Fruit fly (Drosophila melanogaster): Measurements from ENCODE around the gene Ten-a.

The Ten-a gene

dm6 chrX:12018440-12019101 lies 24.9 kb upstream of the Ten-a start, which contains the start of gene Lsm12a:
Lsm12a (plus strand) TSS chrX:12018640.
- TF ChIP-seq CTCF (optimal IDR thresholded peaks at IDR 0.05) (peak in 1 of 2 experiments; percentile 40), CG8478 (optimal IDR thresholded peaks at IDR 0.05) (no peak)

- TF ChIP-seq CG8478 (optimal IDR thresholded peaks at IDR 0.05) = no peak
- no peak for TF ChIP-seq CTCF (optimal IDR thresholded peaks at IDR 0.05)
Measured at dm6 chrX:12020857-12021256, 22.6 kb upstream of the Ten-a start, which contains the start of gene Tango4. Tango4 (plus strand) TSS chrX:12021068.

- TF ChIP-seq CG8478 (optimal IDR thresholded peaks at IDR 0.05) (no peak), CTCF (optimal IDR thresholded peaks at IDR 0.05) (no peak)
Measured at dm6 chrX:12021750-12022149, 21.7 kb upstream of the Ten-a start.

dm6 chrX:12028825-12029514 lies 14.5 kb upstream of the Ten-a start, which contains the start of gene Usp7:
Usp7 (minus strand) TSS chrX:12029032.
- TF ChIP-seq CG8478 (optimal IDR thresholded peaks at IDR 0.05) = no peak
- TF ChIP-seq CTCF (optimal IDR thresholded peaks at IDR 0.05) = peak in 1 of 2 experiments; percentile 31

dm6 chrX:12031400-12031799 lies 12.1 kb upstream of the Ten-a start, which contains the start of gene Cyp311a1:
Cyp311a1 (minus strand) TSS chrX:12031465.
- TF ChIP-seq CTCF (optimal IDR thresholded peaks at IDR 0.05) (no peak), CG8478 (optimal IDR thresholded peaks at IDR 0.05) (no peak)

- TF ChIP-seq CTCF (optimal IDR thresholded peaks at IDR 0.05) = no peak
- no peak for TF ChIP-seq CG8478 (optimal IDR thresholded peaks at IDR 0.05)
Measured at dm6 chrX:12032136-12032682, 11.3 kb upstream of the Ten-a start, which contains the start of gene Cyp318a1. Cyp318a1 (plus strand) TSS chrX:12032632.

- no peak for TF ChIP-seq CG8478 (optimal IDR thresholded peaks at IDR 0.05)
- TF ChIP-seq CTCF (optimal IDR thresholded peaks at IDR 0.05) = no peak
Measured at dm6 chrX:12034713-12035112, 8.8 kb upstream of the Ten-a start.

dm6 chrX:12035207-12035606 lies 8.3 kb upstream of the Ten-a start:
- TF ChIP-seq CTCF (optimal IDR thresholded peaks at IDR 0.05) = peak in 1 of 2 experiments; percentile 33
- TF ChIP-seq CG8478 (optimal IDR thresholded peaks at IDR 0.05) = no peak

- TF ChIP-seq CG8478 (optimal IDR thresholded peaks at IDR 0.05) (no peak), CTCF (optimal IDR thresholded peaks at IDR 0.05) (no peak)
Measured at dm6 chrX:12050292-12050691, 6.8 kb downstream of the Ten-a start.

- TF ChIP-seq CTCF (optimal IDR thresholded peaks at IDR 0.05) = no peak
- TF ChIP-seq CG8478 (optimal IDR thresholded peaks at IDR 0.05) = no peak
Measured at dm6 chrX:12056535-12056934, 13.0 kb downstream of the Ten-a start, which contains the start of gene Uch-L5R. Uch-L5R (minus strand) TSS chrX:12056635.

dm6 chrX:12059495-12059894 lies 16.0 kb downstream of the Ten-a start, which contains the start of gene Muc11A:
Muc11A (plus strand) TSS chrX:12059795.
- TF ChIP-seq CTCF (optimal IDR thresholded peaks at IDR 0.05) (no peak), CG8478 (optimal IDR thresholded peaks at IDR 0.05) (no peak)

- no peak for TF ChIP-seq CG8478 (optimal IDR thresholded peaks at IDR 0.05)
Measured at dm6 chrX:12070137-12070536, 26.6 kb downstream of the Ten-a start, which contains the start of gene CG34323. CG34323 (plus strand) TSS chrX:12070437.

- no peak for TF ChIP-seq CTCF (optimal IDR thresholded peaks at IDR 0.05)
- TF ChIP-seq CG8478 (optimal IDR thresholded peaks at IDR 0.05) = no peak
Measured at dm6 chrX:12072718-12073117, 29.2 kb downstream of the Ten-a start, which contains the start of gene moon. moon (minus strand) TSS chrX:12072818.

- TF ChIP-seq CG8478 (optimal IDR thresholded peaks at IDR 0.05) (no peak), CTCF (optimal IDR thresholded peaks at IDR 0.05) (no peak)
Measured at dm6 chrX:12073637-12074036, 30.1 kb downstream of the Ten-a start.

- no peak for TF ChIP-seq CTCF (optimal IDR thresholded peaks at IDR 0.05)
- TF ChIP-seq CG8478 (optimal IDR thresholded peaks at IDR 0.05) = no peak
Measured at dm6 chrX:12075569-12075968, 32.1 kb downstream of the Ten-a start.
